Worm (Caenorhabditis elegans): ENCODE measurements around the gene Y73C8C.4.

DNA sequence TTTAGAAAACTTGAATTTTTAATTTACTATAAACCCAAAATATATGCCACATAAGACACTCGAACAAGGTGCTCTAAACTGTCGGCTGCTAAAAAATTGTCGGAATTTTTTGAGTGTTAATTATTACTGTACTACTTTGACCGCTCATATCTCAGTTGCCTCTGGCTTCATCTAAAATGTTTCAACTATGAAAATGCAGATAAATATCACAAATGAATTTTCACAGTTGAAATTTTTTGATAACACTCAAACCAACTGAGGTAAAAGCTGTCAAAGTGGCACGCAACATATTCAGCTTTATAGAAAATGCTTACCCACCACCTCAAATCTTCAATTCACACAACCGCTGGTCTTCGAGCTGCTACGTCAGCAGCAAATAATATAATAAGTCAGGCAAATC lies 13.2 kb downstream of the Y73C8C.4 start, which contains the start of gene acs-21:
- no peak for TF ChIP-seq nhr-76 (tag; optimal IDR thresholded peaks at IDR 0.05)
- no peak for TF ChIP-seq unc-39 (tag; optimal IDR thresholded peaks at IDR 0.05)
- no peak for TF ChIP-seq unc-62 (GFP tag; optimal IDR thresholded peaks at IDR 0.05)
- no peak for TF ChIP-seq snpc-4 (tag; optimal IDR thresholded peaks at IDR 0.05)
- TF ChIP-seq elt-3 (tag; optimal IDR thresholded peaks at IDR 0.05): no peak
- no peak for TF ChIP-seq lsy-2 (tag; optimal IDR thresholded peaks at IDR 0.05)
